Fruit fly (Drosophila melanogaster) whole organism, embryonic: Measurements from ENCODE around the gene TyrRS.

Source experiments
- Atf3 ChIP-seq: fragments of 200-800 bp; sonication (Bioruptor generic); optimal IDR thresholded peaks from 3 replicates; lab custom pipeline; 2016; ENCODE audit warnings: missing biosample characterization, missing genetic modification characterization
- C15 ChIP-seq: fragments of 200-800 bp; sonication (Bioruptor generic); IDR thresholded peaks from 3 replicates; pipeline ENCODE4 v1.3.6; 2022; ENCODE audit warnings: missing biosample characterization, missing genetic modification characterization
- CG11085 ChIP-seq: fragments of 200-800 bp; sonication (Bioruptor generic); IDR thresholded peaks from 2 replicates; pipeline ENCODE4 v1.3.6; 2022; ENCODE audit warnings: missing biosample characterization, missing genetic modification characterization
- CG12155 ChIP-seq: fragments of 200-800 bp; sonication (Bioruptor generic); optimal IDR thresholded peaks from 3 replicates; lab custom pipeline; 2016; ENCODE audit warnings: missing biosample characterization, missing genetic modification characterization
- CG12236 ChIP-seq: fragments of 200-800 bp; sonication (Bioruptor generic); optimal IDR thresholded peaks from 2 replicates; lab custom pipeline; 2016; ENCODE audit warnings: missing biosample characterization, missing genetic modification characterization
- CG13775 ChIP-seq: fragments of 200-800 bp; sonication (Bioruptor generic); optimal IDR thresholded peaks from 3 replicates; lab custom pipeline; 2017; ENCODE audit warnings: missing biosample characterization, mild to moderate bottlenecking, missing genetic modification characterization
- CG14710 ChIP-seq: fragments of 200-800 bp; sonication (Bioruptor generic); optimal IDR thresholded peaks from 3 replicates; lab custom pipeline; 2019; ENCODE audit warnings: missing biosample characterization, mild to moderate bottlenecking, missing genetic modification characterization, moderate library complexity
- CG15479 ChIP-seq: fragments of 200-800 bp; sonication (Bioruptor generic); optimal IDR thresholded peaks from 3 replicates; lab custom pipeline; 2019; ENCODE audit warnings: missing biosample characterization, mild to moderate bottlenecking, missing genetic modification characterization, moderate library complexity
- CG15696 ChIP-seq: fragments of 200-800 bp; sonication (Bioruptor generic); optimal IDR thresholded peaks from 2 replicates; lab custom pipeline; 2019; ENCODE audit warnings: missing biosample characterization, mild to moderate bottlenecking, missing genetic modification characterization, moderate library complexity
- CG16815 ChIP-seq: fragments of 200-800 bp; sonication (Bioruptor generic); optimal IDR thresholded peaks from 3 replicates; lab custom pipeline; 2017; ENCODE audit warnings: missing biosample characterization, mild to moderate bottlenecking, missing genetic modification characterization
- CG2199 ChIP-seq: fragments of 200-800 bp; sonication (Bioruptor generic); IDR thresholded peaks from 3 replicates; pipeline ENCODE4 v1.3.6; 2022; ENCODE audit warnings: missing biosample characterization, missing genetic modification characterization
- CG2889 ChIP-seq: fragments of 200-800 bp; sonication (Bioruptor generic); IDR thresholded peaks from 3 replicates; pipeline ENCODE4 v1.3.6; 2022; ENCODE audit warnings: missing biosample characterization, missing genetic modification characterization
- CG3726 ChIP-seq: fragments of 200-800 bp; sonication (Bioruptor generic); IDR thresholded peaks from 3 replicates; pipeline ENCODE4, ENCODE4 v1.3.6; 2022; ENCODE audit warnings: missing biosample characterization, missing genetic modification characterization
- CG3995 ChIP-seq: fragments of 200-800 bp; sonication (Bioruptor generic); optimal IDR thresholded peaks from 3 replicates; lab custom pipeline; 2016; ENCODE audit warnings: missing biosample characterization, missing genetic modification characterization
- CG4328 ChIP-seq: fragments of 200-800 bp; sonication (Bioruptor generic); optimal IDR thresholded peaks from 3 replicates; lab custom pipeline; 2017; ENCODE audit warnings: missing biosample characterization, missing genetic modification reagents, missing genetic modification characterization
- CG5953 ChIP-seq: fragments of 200-800 bp; sonication (Bioruptor generic); IDR thresholded peaks from 2 replicates; pipeline ENCODE4 v1.3.6; 2022; ENCODE audit warnings: missing biosample characterization, missing genetic modification characterization
- CG6683 ChIP-seq: fragments of 200-800 bp; sonication (Bioruptor generic); optimal IDR thresholded peaks from 2 replicates; lab custom pipeline; 2017; ENCODE audit warnings: missing biosample characterization, mild to moderate bottlenecking, missing genetic modification characterization, missing genetic modification reagents
- CG7839 ChIP-seq: fragments of 200-800 bp; sonication (Bioruptor generic); optimal IDR thresholded peaks from 3 replicates; lab custom pipeline; 2018; ENCODE audit warnings: missing biosample characterization, mild to moderate bottlenecking, missing genetic modification characterization, moderate library complexity
- CG8290 ChIP-seq, 3 experiments: fragments of 200-800 bp; sonication (Bioruptor generic); optimal IDR thresholded peaks; 2 replicates each; lab custom pipeline; 2016 to 2019; ENCODE audit warnings: missing biosample characterization in 3 of 3, missing genetic modification characterization in 3 of 3, mild to moderate bottlenecking in 2 of 3, moderate library complexity in 1 of 3
- CG8924 ChIP-seq: fragments of 200-800 bp; optimal IDR thresholded peaks from 3 replicates; lab custom pipeline; 2019; ENCODE audit warnings: missing biosample characterization, mild to moderate bottlenecking, missing genetic modification characterization, moderate library complexity
- CG9727 ChIP-seq: fragments of 200-800 bp; sonication (Bioruptor generic); optimal IDR thresholded peaks from 3 replicates; lab custom pipeline; 2017; ENCODE audit warnings: missing biosample characterization, mild to moderate bottlenecking, missing genetic modification characterization
- CG9817 ChIP-seq: fragments of 200-800 bp; sonication (Bioruptor generic); optimal IDR thresholded peaks from 2 replicates; lab custom pipeline; 2018; ENCODE audit warnings: missing biosample characterization, mild to moderate bottlenecking, missing genetic modification characterization, moderate library complexity
- Dll ChIP-seq: fragments of 200-800 bp; sonication (Bioruptor generic); IDR thresholded peaks from 4 replicates; pipeline ENCODE4 v1.3.6; 2022; ENCODE audit warnings: missing biosample characterization, missing genetic modification characterization; ENCODE audit not compliant: partially characterized antibody
- Elba2 ChIP-seq: fragments of 200-800 bp; sonication (Bioruptor generic); optimal IDR thresholded peaks from 3 replicates; lab custom pipeline; 2016; ENCODE audit warnings: missing biosample characterization, missing genetic modification characterization
- Fer1 ChIP-seq: fragments of 200-800 bp; sonication (Bioruptor generic); optimal IDR thresholded peaks from 2 replicates; lab custom pipeline; 2017; ENCODE audit warnings: missing biosample characterization, mild to moderate bottlenecking, missing genetic modification characterization
- HHEX ChIP-seq: fragments of 200-800 bp; sonication (Bioruptor generic); optimal IDR thresholded peaks from 3 replicates; lab custom pipeline; 2017; ENCODE audit warnings: missing biosample characterization, mild to moderate bottlenecking, missing genetic modification characterization, missing genetic modification reagents
- Hr51 ChIP-seq, 2 experiments: fragments of 200-800 bp; sonication (Bioruptor generic); optimal IDR thresholded peaks; 2 replicates in 1 of 2; 3 replicates in 1 of 2; lab custom pipeline; 2016 to 2018; ENCODE audit warnings: missing biosample characterization in 2 of 2, missing genetic modification characterization in 2 of 2, mild to moderate bottlenecking in 1 of 2, moderate library complexity in 1 of 2
- MTF-1 ChIP-seq: fragments of 200-800 bp; sonication (Bioruptor generic); optimal IDR thresholded peaks from 2 replicates; lab custom pipeline; 2018; ENCODE audit warnings: missing biosample characterization, mild to moderate bottlenecking, missing genetic modification characterization, borderline replicate concordance
- Myb ChIP-seq: fragments of 200-800 bp; sonication (Bioruptor generic); optimal IDR thresholded peaks from 2 replicates; lab custom pipeline; 2016; ENCODE audit warnings: missing biosample characterization, missing genetic modification characterization
- Scr ChIP-seq: fragments of 200-800 bp; sonication (Bioruptor generic); IDR thresholded peaks from 2 replicates; pipeline ENCODE4 v1.3.6; 2022; ENCODE audit warnings: missing biosample characterization, missing genetic modification characterization; ENCODE audit not compliant: partially characterized antibody
- ase ChIP-seq: fragments of 200-800 bp; sonication (Bioruptor generic); IDR thresholded peaks from 3 replicates; pipeline ENCODE4 v1.3.6; 2022; ENCODE audit warnings: missing biosample characterization, missing genetic modification characterization
- danr ChIP-seq: fragments of 200-800 bp; sonication (Bioruptor generic); IDR thresholded peaks from 2 replicates; pipeline ENCODE4 v1.3.6; 2022; ENCODE audit warnings: missing biosample characterization, missing genetic modification characterization
- dati ChIP-seq: fragments of 200-800 bp; sonication (Bioruptor generic); IDR thresholded peaks from 2 replicates; pipeline ENCODE4 v1.3.6; 2022; ENCODE audit warnings: missing biosample characterization, missing genetic modification characterization
- dmrt11E ChIP-seq: fragments of 200-800 bp; sonication (Bioruptor generic); optimal IDR thresholded peaks from 3 replicates; lab custom pipeline; 2018; ENCODE audit warnings: missing biosample characterization, mild to moderate bottlenecking, missing genetic modification characterization, moderate library complexity
- eve ChIP-seq, 2 experiments: fragments of >200 bp; optimal IDR thresholded peaks; 2 replicates each; lab custom pipeline; 2017; ENCODE audit warnings: missing biosample characterization in 2 of 2, missing genetic modification characterization in 2 of 2
- ftz-f1 ChIP-seq: fragments of 200-800 bp; sonication (Bioruptor generic); optimal IDR thresholded peaks from 2 replicates; lab custom pipeline; 2016; ENCODE audit warnings: missing biosample characterization, missing genetic modification characterization
- gce ChIP-seq: fragments of 200-800 bp; sonication (Bioruptor generic); IDR thresholded peaks from 3 replicates; pipeline ENCODE4 v1.3.6; 2022; ENCODE audit warnings: missing biosample characterization, missing genetic modification characterization
- jumu ChIP-seq: fragments of 200-800 bp; sonication (Bioruptor generic); optimal IDR thresholded peaks from 3 replicates; lab custom pipeline; 2016; ENCODE audit warnings: missing biosample characterization, missing genetic modification characterization
- ken ChIP-seq: fragments of 200-800 bp; sonication (Bioruptor generic); IDR thresholded peaks from 3 replicates; pipeline ENCODE4 v1.3.6; 2022; ENCODE audit warnings: missing biosample characterization, missing genetic modification characterization
- knrl ChIP-seq: fragments of 200-800 bp; sonication (Bioruptor generic); IDR thresholded peaks from 3 replicates; pipeline ENCODE4 v1.3.6; 2022; ENCODE audit warnings: missing biosample characterization, missing genetic modification characterization; ENCODE audit not compliant: partially characterized antibody
- lola ChIP-seq, 3 experiments: fragments of >200 bp in 2 of 3; fragments of 200-800 bp in 1 of 3; sonication (Bioruptor generic) in 1 of 3; optimal IDR thresholded peaks; 2 replicates each; lab custom pipeline; 2017 to 2019; ENCODE audit warnings: missing biosample characterization in 3 of 3, missing genetic modification characterization in 3 of 3, mild to moderate bottlenecking in 1 of 3, moderate library complexity in 1 of 3
- lov ChIP-seq, 2 experiments: fragments of 200-800 bp in 1 of 2; fragments of >200 bp in 1 of 2; sonication (Bioruptor generic) in 1 of 2; IDR thresholded peaks in 1 of 2; optimal IDR thresholded peaks in 1 of 2; 2 replicates in 1 of 2; 3 replicates in 1 of 2; pipeline versions ENCODE4 v1.3.6 to Lab custom; 2017 to 2022; ENCODE audit warnings: missing biosample characterization in 1 of 2, missing genetic modification characterization in 1 of 2
- mirr ChIP-seq: fragments of 200-800 bp; sonication (Bioruptor generic); optimal IDR thresholded peaks from 3 replicates; lab custom pipeline; 2018; ENCODE audit warnings: missing biosample characterization, mild to moderate bottlenecking, missing genetic modification characterization
- otp ChIP-seq: fragments of 200-800 bp; sonication (Bioruptor generic); IDR thresholded peaks from 3 replicates; pipeline ENCODE4, ENCODE4 v1.3.6; 2022; ENCODE audit warnings: missing biosample characterization, missing genetic modification characterization
- pb ChIP-seq: fragments of 200-800 bp; sonication (Bioruptor generic); optimal IDR thresholded peaks from 3 replicates; lab custom pipeline; 2016; ENCODE audit warnings: missing biosample characterization, missing genetic modification characterization
- pfk ChIP-seq: fragments of 200-800 bp; sonication (Bioruptor generic); optimal IDR thresholded peaks from 2 replicates; lab custom pipeline; 2018; ENCODE audit warnings: missing biosample characterization, mild to moderate bottlenecking, missing genetic modification characterization, moderate library complexity
- scrt ChIP-seq: fragments of 200-800 bp; sonication (Bioruptor generic); optimal IDR thresholded peaks from 2 replicates; lab custom pipeline; 2018; ENCODE audit warnings: missing biosample characterization, mild to moderate bottlenecking, missing genetic modification characterization, moderate library complexity
- ssp ChIP-seq: fragments of 200-800 bp; sonication (Bioruptor generic); IDR thresholded peaks from 2 replicates; pipeline ENCODE4 v1.3.6; 2022; ENCODE audit warnings: missing biosample characterization, missing genetic modification characterization
- toy ChIP-seq: fragments of 200-800 bp; sonication (Bioruptor generic); IDR thresholded peaks from 2 replicates; pipeline ENCODE4 v1.3.6; 2022; ENCODE audit warnings: missing biosample characterization, missing genetic modification characterization

Gene TyrRS

dm6 chr3L:16380770-16381169, 38.3 kb downstream of the TyrRS start (continued):
- TF ChIP-seq danr (peak; percentile 61), lov (optimal IDR thresholded peaks at IDR 0.05; lab: Kevin White, UChicago) (no peak), lov (GFP tag; IDR thresholded peaks at IDR 0.05; lab: Robert Waterston, UW) (no peak), dmrt11E (peak; percentile 51), CG2199 (GFP tag; lab: Robert Waterston, UW) (0 out of 3 replicates have a peak, but pooled peaks have one; percentile 25), CG2889 (peak; percentile 23; the same call in 1 of the 3 replicates), eve (GFP tag; optimal IDR thresholded peaks at IDR 0.05; lab: Kevin White, UChicago) (no peak), pfk (GFP tag; lab: Kevin White, UChicago) (no peak), CG6683 (GFP tag; lab: Kevin White, UChicago) (peak; percentile 28), CG7839 (peak; percentile 78), Fer1 (GFP tag; lab: Kevin White, UChicago) (peak; percentile 74), CG14710 (peak; percentile 42), CG8290 (GFP tag; optimal IDR thresholded peaks at IDR 0.05; lab: Kevin White, UChicago) (no peak), CG8290 (tag; optimal IDR thresholded peaks at IDR 0.05; lab: Kevin White, UChicago) (peak in 1 of 2 experiments; percentile 73), ssp (GFP tag; lab: Robert Waterston, UW) (0 out of 2 replicates have a peak, but pooled peaks have one; percentile 5), MTF-1 (GFP tag; lab: Kevin White, UChicago) (peak; percentile 41), CG8924 (peak; percentile 71), dati (GFP tag; lab: Robert Waterston, UW) (no peak), gce (no peak), C15 (GFP tag; lab: Robert Waterston, UW) (no peak), CG12236 (GFP tag; lab: Kevin White, UChicago) (no peak), toy (peak; percentile 60; the same call in 1 of the 2 replicates), CG5953 (GFP tag; lab: Robert Waterston, UW) (no peak), CG12155 (GFP tag; lab: Kevin White, UChicago) (peak; percentile 55), CG3995 (peak; percentile 1), CG11085 (GFP tag; lab: Robert Waterston, UW) (peak; percentile 53), HHEX (GFP tag; lab: Kevin White, UChicago) (peak; percentile 65), mirr (GFP tag; lab: Kevin White, UChicago) (no peak), CG13775 (GFP tag; lab: Kevin White, UChicago) (peak; percentile 56), Scr (GFP tag; lab: Robert Waterston, UW) (no peak), otp (GFP tag; lab: Robert Waterston, UW) (no peak), CG4328 (GFP tag; lab: Kevin White, UChicago) (peak; percentile 58), CG9817 (tag; lab: Kevin White, UChicago) (peak; percentile 78), CG15479 (GFP tag; lab: Kevin White, UChicago) (peak; percentile 20), scrt (GFP tag; lab: Kevin White, UChicago) (no peak), lola (GFP tag; optimal IDR thresholded peaks at IDR 0.05; lab: Kevin White, UChicago) (peak in 1 of 3 experiments; percentile 59), knrl (GFP tag; lab: Robert Waterston, UW) (no peak), ftz-f1 (GFP tag; lab: Kevin White, UChicago) (no peak), Atf3 (peak; percentile 41), CG15696 (peak; percentile 75), Hr51 (GFP tag; optimal IDR thresholded peaks at IDR 0.05; lab: Kevin White, UChicago) (peak; percentile 13 to 71), ase (GFP tag; lab: Robert Waterston, UW) (no peak; the same call in 2 of the 3 replicates), pb (peak; percentile 4), CG3726 (GFP tag; lab: Robert Waterston, UW) (no peak), ken (GFP tag; lab: Robert Waterston, UW) (no peak), CG9727 (GFP tag; lab: Kevin White, UChicago) (peak; percentile 63), jumu (GFP tag; lab: Kevin White, UChicago) (peak; percentile 57), CG16815 (peak; percentile 63), Elba2 (GFP tag; lab: Kevin White, UChicago) (no peak), Dll (no peak), Myb (no peak)
